Worm (Caenorhabditis elegans) whole organism, early embryonic: ENCODE data around the gene K09E9.4.

Experiments used
- B0310.2 ChIP-seq: sonication (generic microtip); optimal IDR thresholded peaks from 2 replicates; lab custom pipeline; 2016; ENCODE audit warnings: mild to moderate bottlenecking, missing genetic modification characterization, missing compliant biosample characterization
- F13C5.2 ChIP-seq: sonication (generic microtip); optimal IDR thresholded peaks from 2 replicates; lab custom pipeline; 2017; ENCODE audit warnings: mild to moderate bottlenecking, missing genetic modification characterization, inconsistent platforms, missing compliant biosample characterization
- aly-1 ChIP-seq: sonication (generic microtip); optimal IDR thresholded peaks from 2 replicates; lab custom pipeline; 2016; ENCODE audit warnings: missing genetic modification characterization, missing compliant biosample characterization
- ama-1 ChIP-seq: fragments of 150-350 bp; optimal IDR thresholded peaks from 2 replicates; lab custom pipeline; 2014
- ceh-13 ChIP-seq: fragments of 200-800 bp; sonication (Bioruptor generic); optimal IDR thresholded peaks from 2 replicates; lab custom pipeline; 2018; ENCODE audit warnings: mild to moderate bottlenecking, missing genetic modification characterization, missing compliant biosample characterization
- ceh-36 ChIP-seq: sonication (generic microtip); optimal IDR thresholded peaks from 2 replicates; lab custom pipeline; 2016; ENCODE audit warnings: missing genetic modification characterization, inconsistent platforms, missing compliant biosample characterization
- ets-7 ChIP-seq: sonication (generic microtip); optimal IDR thresholded peaks from 2 replicates; lab custom pipeline; 2016; ENCODE audit warnings: missing genotype, missing genetic modification characterization, missing compliant biosample characterization
- flt-1 ChIP-seq: fragments of 200-800 bp; sonication (Bioruptor generic); IDR thresholded peaks from 2 replicates; pipeline ENCODE4 v1.3.6; 2022; ENCODE audit warnings: missing genetic modification characterization, missing compliant biosample characterization
- hmbx-1 ChIP-seq: sonication (generic microtip); optimal IDR thresholded peaks from 2 replicates; lab custom pipeline; 2016; ENCODE audit warnings: mild to moderate bottlenecking, missing genetic modification characterization, missing compliant biosample characterization
- pes-1 ChIP-seq: fragments of 200-800 bp; sonication (Bioruptor generic); IDR thresholded peaks from 2 replicates; pipeline ENCODE4 v1.3.6; 2022; ENCODE audit warnings: missing genetic modification reagents, missing genetic modification characterization, missing compliant biosample characterization
- sea-1 ChIP-seq: fragments of 200-800 bp; sonication (Bioruptor generic); conservative IDR thresholded peaks from 2 replicates; pipeline ENCODE4 v1.3.6; 2022; ENCODE audit warnings: missing genetic modification characterization, missing compliant biosample characterization
- tbx-11 ChIP-seq: fragments of 200-800 bp; sonication (Bioruptor generic); IDR thresholded peaks from 2 replicates; pipeline ENCODE4 v1.3.6; 2022; ENCODE audit warnings: missing genetic modification characterization, missing compliant biosample characterization

DNA sequence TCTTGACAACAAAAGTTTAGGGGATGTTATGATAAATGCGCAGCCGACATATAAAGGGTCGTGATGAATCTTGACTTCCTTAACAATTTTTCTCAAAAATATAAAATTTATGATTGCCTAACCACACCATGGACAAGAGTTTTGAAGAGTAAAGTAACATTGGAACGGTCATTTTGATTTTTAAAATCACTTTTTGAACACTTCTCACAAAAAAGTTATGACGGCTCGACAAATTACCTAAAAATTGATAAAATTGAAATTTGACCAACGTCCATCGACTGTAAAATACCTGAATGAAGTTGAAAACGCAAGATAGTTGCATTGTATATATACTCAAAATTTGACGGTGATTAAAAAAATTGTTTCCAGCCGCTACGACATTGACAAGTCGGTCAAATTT lies 1.3 kb downstream of the K09E9.4 start:
- TF ChIP-seq pes-1 (GFP tag; lab: Robert Waterston, UW) (no peak), flt-1 (GFP tag; lab: Robert Waterston, UW) (no peak), hmbx-1 (tag; lab: Kevin White, UChicago) (no peak), ceh-36 (tag; lab: Kevin White, UChicago) (no peak), ceh-13 (no peak), ama-1 (lab: Kevin White, UChicago) (no peak), sea-1 (GFP tag; lab: Robert Waterston, UW) (no peak), aly-1 (tag; lab: Kevin White, UChicago) (no peak), ets-7 (tag; lab: Kevin White, UChicago) (no peak), F13C5.2 (tag; lab: Kevin White, UChicago) (no peak), B0310.2 (no peak), tbx-11 (GFP tag; lab: Robert Waterston, UW) (no peak)
